Worm (Caenorhabditis elegans) whole organism, L4/young adult: ENCODE results near the gene bicd-1.

Experiments used
- W03F9.2 ChIP-seq: fragments of 150-350 bp; optimal IDR thresholded peaks from 2 replicates; lab custom pipeline; 2014; ENCODE audit warnings: missing biosample characterization, missing genetic modification characterization
- dao-5 ChIP-seq: sonication (generic microtip); optimal IDR thresholded peaks from 2 replicates; lab custom pipeline; 2016; ENCODE audit warnings: missing genotype, missing genetic modification characterization, moderate library complexity, missing compliant biosample characterization

ce11 chrIV:6613296-6613695 is 41.2 kb upstream of the bicd-1 start, which contains the start of gene drh-1:
- TF ChIP-seq W03F9.2 (tag; lab: Kevin White, UChicago) (peak; percentile 16), dao-5 (tag; lab: Kevin White, UChicago) (no peak)
